Worm (Caenorhabditis elegans) whole organism, early embryonic: Measurements from ENCODE around the gene F53F8.3.

Experiments used
- B0310.2 ChIP-seq: sonication (generic microtip); optimal IDR thresholded peaks from 2 replicates; lab custom pipeline; 2016; ENCODE audit warnings: mild to moderate bottlenecking, missing genetic modification characterization, missing compliant biosample characterization
- F13C5.2 ChIP-seq: sonication (generic microtip); optimal IDR thresholded peaks from 2 replicates; lab custom pipeline; 2017; ENCODE audit warnings: mild to moderate bottlenecking, missing genetic modification characterization, inconsistent platforms, missing compliant biosample characterization
- aly-1 ChIP-seq: sonication (generic microtip); optimal IDR thresholded peaks from 2 replicates; lab custom pipeline; 2016; ENCODE audit warnings: missing genetic modification characterization, missing compliant biosample characterization
- ama-1 ChIP-seq: fragments of 150-350 bp; optimal IDR thresholded peaks from 2 replicates; lab custom pipeline; 2014
- ceh-13 ChIP-seq: fragments of 200-800 bp; sonication (Bioruptor generic); optimal IDR thresholded peaks from 2 replicates; lab custom pipeline; 2018; ENCODE audit warnings: mild to moderate bottlenecking, missing genetic modification characterization, missing compliant biosample characterization
- ceh-36 ChIP-seq: sonication (generic microtip); optimal IDR thresholded peaks from 2 replicates; lab custom pipeline; 2016; ENCODE audit warnings: missing genetic modification characterization, inconsistent platforms, missing compliant biosample characterization
- ets-7 ChIP-seq: sonication (generic microtip); optimal IDR thresholded peaks from 2 replicates; lab custom pipeline; 2016; ENCODE audit warnings: missing genotype, missing genetic modification characterization, missing compliant biosample characterization
- flt-1 ChIP-seq: fragments of 200-800 bp; sonication (Bioruptor generic); IDR thresholded peaks from 2 replicates; pipeline ENCODE4 v1.3.6; 2022; ENCODE audit warnings: missing genetic modification characterization, missing compliant biosample characterization
- hmbx-1 ChIP-seq: sonication (generic microtip); optimal IDR thresholded peaks from 2 replicates; lab custom pipeline; 2016; ENCODE audit warnings: mild to moderate bottlenecking, missing genetic modification characterization, missing compliant biosample characterization
- hmg-4 ChIP-seq: fragments of 200-800 bp; sonication (Bioruptor generic); optimal IDR thresholded peaks from 2 replicates; lab custom pipeline; 2018; ENCODE audit warnings: mild to moderate bottlenecking, missing genetic modification characterization, missing compliant biosample characterization
- hnd-1 ChIP-seq: sonication (generic microtip); optimal IDR thresholded peaks from 2 replicates; lab custom pipeline; 2016; ENCODE audit warnings: missing genetic modification characterization, missing compliant biosample characterization
- pes-1 ChIP-seq: fragments of 200-800 bp; sonication (Bioruptor generic); IDR thresholded peaks from 2 replicates; pipeline ENCODE4 v1.3.6; 2022; ENCODE audit warnings: missing genetic modification reagents, missing genetic modification characterization, missing compliant biosample characterization
- scrt-1 ChIP-seq: fragments of 200-800 bp; sonication (Bioruptor generic); IDR thresholded peaks from 2 replicates; pipeline ENCODE4 v1.3.6; 2022; ENCODE audit warnings: missing genetic modification characterization, missing compliant biosample characterization
- sea-1 ChIP-seq: fragments of 200-800 bp; sonication (Bioruptor generic); conservative IDR thresholded peaks from 2 replicates; pipeline ENCODE4 v1.3.6; 2022; ENCODE audit warnings: missing genetic modification characterization, missing compliant biosample characterization
- tbx-11 ChIP-seq: fragments of 200-800 bp; sonication (Bioruptor generic); IDR thresholded peaks from 2 replicates; pipeline ENCODE4 v1.3.6; 2022; ENCODE audit warnings: missing genetic modification characterization, missing compliant biosample characterization
- tbx-37 ChIP-seq: fragments of 200-800 bp; sonication (Bioruptor generic); conservative IDR thresholded peaks from 2 replicates; pipeline ENCODE4 v1.3.6; 2022; ENCODE audit warnings: missing genetic modification reagents, missing genetic modification characterization, missing compliant biosample characterization
- tra-4 ChIP-seq: sonication (generic microtip); optimal IDR thresholded peaks from 2 replicates; lab custom pipeline; 2017; ENCODE audit warnings: missing genetic modification characterization, missing compliant biosample characterization

F53F8.3 gene

DNA sequence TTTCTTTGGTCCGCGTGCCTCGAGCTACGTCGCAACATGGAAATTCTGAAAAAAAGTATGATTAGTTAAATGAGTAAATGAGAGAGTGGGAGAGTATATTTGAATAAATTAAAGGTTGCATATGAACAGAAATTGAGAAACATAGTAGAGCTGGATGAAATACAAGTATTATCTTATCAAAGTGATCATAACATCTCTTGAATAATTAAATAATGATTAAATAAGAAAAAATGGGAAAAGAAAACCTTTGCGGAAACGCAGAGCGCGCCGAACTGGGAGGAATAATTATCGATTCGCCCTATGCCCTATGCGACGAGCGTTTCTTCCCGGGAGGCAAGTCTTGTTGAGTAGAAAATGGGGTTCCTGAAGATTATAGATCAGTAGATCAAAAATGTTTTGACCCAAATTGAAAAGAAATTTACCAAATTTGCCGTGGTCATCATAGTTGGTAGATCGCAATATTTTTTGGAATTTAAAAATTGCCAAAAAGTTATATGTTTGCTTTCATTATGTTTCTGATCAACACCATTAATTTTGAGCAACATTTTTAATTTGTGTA is at the start of gene F53F8.3:
Gene F53F8.3 (minus strand): TSS at position 51 of the 559 bp plus-strand sequence.
- TF ChIP-seq tra-4 (tag; lab: Kevin White, UChicago) (no peak), ceh-36 (no peak), F13C5.2 (tag; lab: Kevin White, UChicago) (no peak), scrt-1 (GFP tag; lab: Robert Waterston, UW) (no peak), ets-7 (no peak)

DNA sequence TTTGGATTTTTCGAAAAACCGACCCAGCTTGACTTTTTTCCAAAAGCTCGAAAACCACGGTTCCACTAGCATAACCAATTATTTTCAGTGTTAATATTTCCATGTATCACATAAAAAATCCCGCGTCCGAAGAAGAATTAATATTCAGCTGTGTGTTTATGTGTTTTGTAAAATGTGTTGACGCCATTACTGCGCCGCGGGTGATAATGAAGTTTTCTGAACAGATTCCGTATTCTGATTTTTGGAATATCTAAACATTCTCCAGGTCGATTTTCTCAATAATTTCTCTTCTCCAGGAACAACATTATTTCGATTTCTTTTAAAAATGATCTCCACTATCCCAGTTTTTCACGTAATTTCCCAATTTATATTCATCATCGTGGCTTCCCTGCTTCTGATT is 45.3 kb upstream of the F53F8.3 start, which contains the start of gene srxa-6:
Gene srxa-6 (plus strand): TSS at position 301 of the 400 bp plus-strand sequence.
- TF ChIP-seq tra-4 (tag; lab: Kevin White, UChicago): no peak
- TF ChIP-seq hnd-1 (tag; lab: Kevin White, UChicago): no peak
- TF ChIP-seq flt-1 (GFP tag; lab: Robert Waterston, UW): no peak
- TF ChIP-seq pes-1 (GFP tag; lab: Robert Waterston, UW): no peak

DNA sequence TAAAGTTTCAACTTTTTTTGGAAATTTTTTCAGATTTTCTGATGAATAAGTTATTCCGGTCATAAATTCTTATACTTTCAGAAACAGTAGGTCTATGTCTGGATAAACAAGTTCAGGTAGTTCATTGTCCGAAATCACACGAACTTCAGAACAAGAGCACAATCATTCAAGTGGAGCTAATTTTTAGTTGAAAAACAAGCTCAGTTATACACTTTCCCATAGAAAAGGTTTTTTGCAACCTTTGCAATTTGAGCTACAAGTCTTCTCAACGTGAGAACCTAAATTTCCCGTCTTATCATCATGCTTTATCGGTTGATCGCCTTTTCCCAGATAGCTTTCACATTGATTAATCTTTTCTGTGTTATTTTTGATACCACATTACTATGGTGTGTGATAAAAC is 42.5 kb upstream of the F53F8.3 start, which contains the start of gene srxa-1:
Gene srxa-1 (plus strand): TSS at position 301 of the 400 bp plus-strand sequence.
- TF ChIP-seq tbx-37 (GFP tag; lab: Robert Waterston, UW) (no peak), pes-1 (GFP tag; lab: Robert Waterston, UW) (no peak), scrt-1 (GFP tag; lab: Robert Waterston, UW) (no peak), ets-7 (no peak), tbx-11 (GFP tag; lab: Robert Waterston, UW) (no peak), aly-1 (tag; lab: Kevin White, UChicago) (no peak), sea-1 (no peak), flt-1 (GFP tag; lab: Robert Waterston, UW) (no peak), B0310.2 (tag; lab: Kevin White, UChicago) (no peak), hmbx-1 (tag; lab: Kevin White, UChicago) (no peak), F13C5.2 (tag; lab: Kevin White, UChicago) (no peak), ceh-36 (no peak), hnd-1 (tag; lab: Kevin White, UChicago) (no peak), ama-1 (no peak)

DNA sequence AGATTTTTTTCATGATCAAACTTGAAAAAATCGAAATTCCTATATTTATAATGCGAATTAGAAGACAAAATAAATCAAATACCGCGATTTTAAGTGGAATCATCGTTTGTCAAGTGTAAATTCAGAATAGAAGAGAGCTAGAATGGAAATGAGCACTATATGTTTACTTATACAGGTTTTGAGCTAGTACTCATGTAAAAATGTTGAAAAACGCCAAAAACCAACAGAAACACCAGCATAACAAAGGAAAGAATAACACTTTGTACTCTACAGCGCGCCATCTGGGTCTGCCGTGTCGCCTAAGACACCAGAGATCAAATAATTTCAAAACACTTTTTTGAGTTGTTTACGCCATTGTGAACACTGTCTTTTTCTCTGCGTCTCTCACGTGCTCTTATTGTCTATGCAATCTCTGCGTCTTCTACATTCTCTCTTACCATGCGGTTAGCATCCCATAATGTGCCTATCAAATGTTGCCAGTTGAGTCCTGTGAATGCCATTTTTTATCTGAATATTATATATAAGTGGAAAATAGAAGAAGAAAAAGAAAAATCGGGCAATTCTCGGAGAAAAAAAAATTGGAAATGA is 39.5 kb upstream of the F53F8.3 start, which contains the start of gene ipla-3:
Gene ipla-3 (minus strand): TSS at position 510 of the 588 bp plus-strand sequence.
- TF ChIP-seq tbx-37 (GFP tag; lab: Robert Waterston, UW): no peak
- TF ChIP-seq ama-1: no peak
- no peak for TF ChIP-seq tra-4 (tag; lab: Kevin White, UChicago)

DNA sequence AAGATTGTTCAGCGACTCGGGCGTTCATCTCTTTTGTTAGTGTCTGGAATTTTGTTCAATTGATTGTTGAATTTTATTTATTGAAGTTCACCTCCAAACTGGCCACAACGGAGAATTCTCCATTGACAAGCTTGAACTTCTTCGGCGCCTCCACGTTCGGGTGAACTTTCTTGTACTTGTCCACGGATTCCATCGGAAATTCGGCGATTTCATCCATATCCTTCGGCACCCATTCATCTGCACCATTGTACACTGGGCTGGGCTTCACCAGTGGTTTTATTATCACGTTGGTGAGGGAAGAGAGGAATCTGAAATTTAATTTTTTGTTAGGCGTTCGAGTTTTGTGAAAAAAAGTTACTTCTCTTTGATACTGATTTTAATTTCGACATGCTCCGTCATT is 38.1 kb upstream of the F53F8.3 start:
- TF ChIP-seq tra-4 (tag; lab: Kevin White, UChicago) (no peak), pes-1 (GFP tag; lab: Robert Waterston, UW) (no peak), tbx-11 (GFP tag; lab: Robert Waterston, UW) (no peak), ceh-36 (no peak), hmg-4 (no peak), sea-1 (no peak), aly-1 (tag; lab: Kevin White, UChicago) (no peak), scrt-1 (GFP tag; lab: Robert Waterston, UW) (no peak), ets-7 (no peak), ama-1 (no peak), flt-1 (GFP tag; lab: Robert Waterston, UW) (no peak), hnd-1 (tag; lab: Kevin White, UChicago) (no peak), F13C5.2 (tag; lab: Kevin White, UChicago) (no peak), tbx-37 (GFP tag; lab: Robert Waterston, UW) (no peak), B0310.2 (tag; lab: Kevin White, UChicago) (no peak), ceh-13 (no peak), hmbx-1 (tag; lab: Kevin White, UChicago) (no peak)

DNA sequence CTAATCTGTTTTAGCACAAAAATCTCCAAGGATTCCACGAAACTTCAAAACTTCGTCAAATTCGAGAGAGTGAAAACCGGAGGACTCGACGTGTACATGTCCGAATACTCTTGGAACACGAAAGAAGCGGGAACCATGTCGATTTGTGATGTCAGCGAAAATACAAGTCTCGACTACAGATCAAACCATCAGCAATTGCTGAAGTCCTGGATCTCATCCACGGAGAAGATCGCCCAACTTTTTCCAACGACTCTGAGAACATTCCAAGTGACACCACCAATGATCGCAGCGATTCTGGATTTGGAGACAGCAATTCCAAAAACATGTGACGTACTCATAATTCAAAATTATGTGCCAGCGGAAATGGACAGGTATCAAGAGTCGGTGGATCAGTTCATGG is 33.1 kb upstream of the F53F8.3 start:
- TF ChIP-seq tbx-11 (GFP tag; lab: Robert Waterston, UW): no peak
- no peak for TF ChIP-seq ceh-13
- TF ChIP-seq hmg-4: no peak
- no peak for TF ChIP-seq B0310.2 (tag; lab: Kevin White, UChicago)
- TF ChIP-seq ets-7: no peak

DNA sequence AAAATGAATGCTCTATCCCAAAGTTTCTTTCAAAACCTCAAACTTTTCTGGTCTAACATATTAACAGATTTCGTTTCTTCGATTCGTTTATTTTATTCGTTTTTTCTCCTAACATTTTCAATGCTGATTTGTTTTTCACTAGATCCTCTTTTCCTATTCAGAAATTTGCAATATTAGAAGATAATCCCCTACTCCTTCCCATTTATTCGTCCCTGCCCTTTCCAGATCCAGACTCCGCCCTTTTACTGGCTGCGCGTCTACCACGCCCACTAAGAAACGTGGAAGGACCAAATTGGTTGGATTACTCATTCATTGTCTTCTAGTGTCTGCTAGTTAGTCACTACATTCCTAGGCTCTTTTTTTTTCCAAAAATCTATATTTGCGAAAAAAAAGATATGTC is 32.6 kb upstream of the F53F8.3 start, which contains the start of gene Y44A6C.2:
Gene Y44A6C.2 (plus strand): TSS at position 301 of the 400 bp plus-strand sequence.
- TF ChIP-seq ceh-13 (no peak), tbx-37 (GFP tag; lab: Robert Waterston, UW) (no peak), scrt-1 (GFP tag; lab: Robert Waterston, UW) (no peak), pes-1 (GFP tag; lab: Robert Waterston, UW) (no peak)

DNA sequence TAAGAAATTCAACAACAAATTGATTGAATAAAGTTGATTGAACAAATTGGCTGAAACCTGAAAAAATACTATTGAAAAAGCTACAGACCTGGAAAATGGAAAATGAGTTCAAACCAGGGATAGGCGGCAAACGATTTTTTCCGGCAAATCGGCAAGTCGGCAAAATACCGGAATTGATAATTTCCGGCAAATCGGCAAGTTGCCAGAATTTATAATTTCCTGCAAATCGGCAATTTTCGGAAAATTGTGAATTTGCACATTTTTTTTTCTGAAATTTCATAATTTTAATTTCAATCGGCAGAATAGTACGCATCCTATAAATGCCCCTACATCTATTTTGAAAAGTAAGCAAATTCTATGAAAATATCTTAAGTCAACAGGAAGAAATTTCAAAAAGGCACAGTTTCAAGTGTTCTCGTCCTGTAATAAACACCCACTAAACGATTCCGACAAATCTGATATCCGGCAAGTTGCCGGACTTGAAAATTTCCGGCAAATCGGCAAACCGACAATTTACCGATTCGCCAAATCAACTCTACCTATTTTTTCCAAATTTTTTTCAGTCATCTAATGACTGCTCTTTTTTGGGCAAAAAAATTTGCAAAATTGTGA is 27.6 kb upstream of the F53F8.3 start:
- TF ChIP-seq ceh-13: no peak
- TF ChIP-seq F13C5.2 (tag; lab: Kevin White, UChicago): no peak
- no peak for TF ChIP-seq tbx-11 (GFP tag; lab: Robert Waterston, UW)
- TF ChIP-seq tra-4 (tag; lab: Kevin White, UChicago): no peak
